Fruit fly (Drosophila melanogaster) S2 (cell line): ENCODE measurements around the gene fz.

Experiments used
- CG8478 ChIP-seq: fragments of >200 bp; optimal IDR thresholded peaks from 2 replicates; lab custom pipeline; 2018
- CTCF ChIP-seq, 2 experiments: fragments of >200 bp; optimal IDR thresholded peaks; 2 replicates each; lab custom pipeline; 2018

dm6 chr3L:14322268-14322784 lies 48.2 kb downstream of the fz start:
- TF ChIP-seq CTCF (optimal IDR thresholded peaks at IDR 0.05; lab: Kevin White, UChicago) (no peak), CG8478 (lab: Kevin White, UChicago) (no peak)
